Worm (Caenorhabditis elegans): ENCODE results near the gene pro-3.

DNA sequence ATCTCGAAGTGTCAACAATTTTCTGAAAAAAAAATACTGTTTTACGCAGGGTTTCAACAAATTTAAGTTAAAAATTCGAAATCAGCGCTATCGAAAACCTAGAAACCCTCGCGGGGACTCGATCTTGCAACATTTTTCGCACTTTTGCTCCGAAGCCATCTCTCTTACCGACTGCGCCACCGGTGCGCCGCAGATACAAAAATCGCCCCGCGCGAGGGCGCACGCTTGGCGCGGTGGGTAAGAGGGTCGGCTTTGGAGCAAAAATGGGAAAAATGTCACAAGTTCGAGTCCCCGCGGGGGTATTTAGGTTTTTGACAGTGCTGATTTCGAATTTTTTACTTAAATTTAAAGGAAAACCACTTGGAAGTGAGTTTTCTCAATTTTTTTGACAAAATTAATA is 27.3 kb downstream of the pro-3 start:
- TF ChIP-seq unc-62 (GFP tag; optimal IDR thresholded peaks at IDR 0.05), result no peak
- no peak for TF ChIP-seq nhr-84 (tag; optimal IDR thresholded peaks at IDR 0.05)
- no peak for TF ChIP-seq egl-13 (tag; optimal IDR thresholded peaks at IDR 0.05)
- TF ChIP-seq aly-2 (tag; optimal IDR thresholded peaks at IDR 0.05), result no peak
- no peak for TF ChIP-seq snpc-4 (tag; optimal IDR thresholded peaks at IDR 0.05)
- no peak for TF ChIP-seq lsy-2 (tag; optimal IDR thresholded peaks at IDR 0.05)
- TF ChIP-seq lin-15B (tag; optimal IDR thresholded peaks at IDR 0.05), result no peak
- TF ChIP-seq mep-1 (tag; optimal IDR thresholded peaks at IDR 0.05), result no peak
- TF ChIP-seq vab-15 (tag; optimal IDR thresholded peaks at IDR 0.05), result no peak
- TF ChIP-seq ama-1 (optimal IDR thresholded peaks at IDR 0.05), result no peak
- TF ChIP-seq sptf-1 (tag; optimal IDR thresholded peaks at IDR 0.05), result no peak
- TF ChIP-seq sup-37 (GFP tag; optimal IDR thresholded peaks at IDR 0.05), result no peak
- no peak for TF ChIP-seq nhr-76 (tag; optimal IDR thresholded peaks at IDR 0.05)
